Worm (Caenorhabditis elegans) whole organism, L3 larva: ENCODE measurements around the gene bgal-2.

Experiments
- ceh-16 ChIP-seq: sonication (generic microtip); optimal IDR thresholded peaks from 2 replicates; lab custom pipeline; 2017; ENCODE audit warnings: missing biosample characterization, missing genetic modification characterization
- mdl-1 ChIP-seq: fragments of 150-350 bp; optimal IDR thresholded peaks from 2 replicates; lab custom pipeline; 2014; ENCODE audit warnings: missing biosample characterization, missing genetic modification characterization

DNA sequence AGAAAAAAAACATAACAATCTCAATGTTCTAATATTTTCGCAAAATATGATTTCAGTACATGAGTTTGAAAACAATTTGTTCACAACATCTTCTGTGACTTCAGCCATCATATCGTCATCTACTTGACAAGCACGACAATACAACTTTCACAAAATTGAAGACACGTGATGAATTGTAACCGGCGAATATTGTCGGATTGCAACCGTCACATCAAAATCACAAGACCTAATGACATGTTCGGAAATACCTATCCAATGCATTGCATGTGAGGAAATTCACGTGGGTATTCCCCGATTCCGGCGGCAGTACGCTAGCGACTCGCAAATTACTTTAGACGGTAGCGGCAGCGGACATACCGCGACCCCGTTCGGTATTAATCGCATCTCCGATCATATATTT lies 42.7 kb upstream of the bgal-2 start:
- no peak for TF ChIP-seq ceh-16 (tag; lab: Kevin White, UChicago)
- peak; percentile 66 for TF ChIP-seq mdl-1
